Worm (Caenorhabditis elegans): ENCODE measurements around the gene Y82E9BL.12.
"Not testable (repeated sequence)": the region's sequence is repeated elsewhere in the genome, so short reads cannot be mapped to it uniquely, and the experiment has no call there.

Y82E9BL.12 gene

DNA sequence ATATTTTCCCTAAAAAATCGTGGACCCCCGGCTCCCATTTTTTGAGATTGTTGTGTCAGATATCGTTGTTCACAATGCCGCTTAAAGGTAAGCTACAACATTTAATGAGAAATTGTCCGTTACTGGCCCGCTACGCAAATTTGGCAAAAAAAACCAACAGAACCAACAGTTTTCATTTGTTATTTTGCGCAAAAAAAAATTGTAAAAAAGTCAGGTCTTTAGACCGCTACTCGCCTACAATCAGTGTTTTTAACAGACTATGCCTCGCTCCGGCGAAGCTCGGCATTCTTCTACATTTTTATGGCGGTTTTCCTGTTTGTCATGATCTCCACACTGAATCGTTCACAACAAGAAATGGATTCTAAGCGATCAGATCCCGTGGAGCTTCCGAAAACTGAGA lies at the start of gene Y82E9BL.12:
TSS of gene Y82E9BL.12 (plus strand) at position 301 of the 400 bp plus-strand sequence.
- TF ChIP-seq nhr-76 (tag; optimal IDR thresholded peaks at IDR 0.05): no peak
- no peak for TF ChIP-seq lsy-2 (tag; optimal IDR thresholded peaks at IDR 0.05)
- no peak for TF ChIP-seq unc-62 (GFP tag; optimal IDR thresholded peaks at IDR 0.05)
- no peak for TF ChIP-seq mls-2 (tag; optimal IDR thresholded peaks at IDR 0.05)
- no peak for TF ChIP-seq flh-1 (GFP tag; optimal IDR thresholded peaks at IDR 0.05)
- no peak for TF ChIP-seq sptf-1 (tag; optimal IDR thresholded peaks at IDR 0.05)

DNA sequence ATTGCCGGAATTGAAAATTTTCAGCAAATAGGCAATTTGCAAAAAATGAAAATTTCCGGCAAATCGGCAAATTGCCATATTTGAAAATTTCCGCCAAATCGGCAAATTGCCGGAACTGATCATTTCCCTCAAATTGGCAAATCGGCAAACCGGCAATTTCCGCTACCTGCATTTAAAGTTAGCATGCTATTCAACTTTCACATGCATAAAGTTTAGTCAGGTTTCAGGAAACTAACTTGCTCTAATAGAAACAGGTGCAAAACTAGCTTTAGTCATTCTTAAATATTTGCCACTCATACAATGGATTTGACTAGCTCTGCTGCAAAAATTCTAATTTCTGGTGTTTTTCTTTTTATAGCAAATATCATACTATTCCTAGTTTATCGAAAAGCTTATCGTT lies 45.3 kb upstream of the Y82E9BL.12 start, which contains the start of gene srz-9:
TSS of gene srz-9 (plus strand) at position 301 of the 400 bp plus-strand sequence.
- TF ChIP-seq M03D4.4 (tag; optimal IDR thresholded peaks at IDR 0.05); unc-62 (GFP tag; optimal IDR thresholded peaks at IDR 0.05); sptf-1 (tag; optimal IDR thresholded peaks at IDR 0.05): not testable (repeated sequence)

DNA sequence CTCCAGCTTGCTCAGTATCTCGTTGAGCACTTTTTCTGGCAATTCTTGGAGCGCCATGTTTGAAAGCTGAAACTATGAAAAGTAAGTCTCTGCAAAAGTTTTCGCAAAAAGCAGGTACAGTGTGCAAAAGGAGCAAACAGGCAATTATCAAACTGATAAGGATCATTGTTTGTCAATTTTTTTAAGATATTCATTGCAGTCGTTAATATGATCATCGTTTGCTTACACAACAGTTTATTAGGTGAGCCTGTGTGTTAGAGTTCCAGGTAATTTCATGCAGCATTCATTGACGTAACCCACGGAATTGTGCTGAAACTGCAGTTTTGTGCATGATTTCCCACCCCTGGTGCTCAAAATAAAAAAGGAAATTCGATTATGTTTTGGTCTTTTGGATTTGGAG lies 42.2 kb upstream of the Y82E9BL.12 start, which contains the start of gene fbxa-151:
TSS of gene fbxa-151 (minus strand) at position 101 of the 400 bp plus-strand sequence.
- not testable (repeated sequence) for TF ChIP-seq unc-62 (GFP tag; optimal IDR thresholded peaks at IDR 0.05); snpc-4 (tag; optimal IDR thresholded peaks at IDR 0.05); unc-39 (tag; optimal IDR thresholded peaks at IDR 0.05)

DNA sequence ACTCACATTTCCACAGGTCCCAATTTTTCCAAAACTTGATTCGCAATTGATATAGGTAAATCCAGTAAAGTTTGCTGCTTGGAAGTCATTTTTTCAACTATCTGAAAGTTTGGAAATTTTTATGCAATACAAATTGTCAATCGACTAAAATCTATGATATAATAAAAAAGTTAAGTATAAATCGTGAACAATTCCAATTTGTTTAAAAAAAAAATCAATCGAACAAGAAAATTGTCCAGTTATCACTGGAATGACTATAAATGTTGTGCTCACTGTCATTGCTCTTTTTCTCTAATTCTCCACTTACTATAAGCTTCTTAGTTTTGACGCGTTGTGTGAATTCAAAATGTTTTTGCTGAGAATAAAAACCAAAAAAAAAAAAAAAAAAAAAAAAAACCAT lies 39.8 kb upstream of the Y82E9BL.12 start, which contains the start of gene fbxa-32:
TSS of gene fbxa-32 (minus strand) at position 101 of the 400 bp plus-strand sequence.
- TF ChIP-seq unc-39 (tag; optimal IDR thresholded peaks at IDR 0.05) (no peak), blmp-1 (tag; optimal IDR thresholded peaks at IDR 0.05) (no peak), snpc-4 (tag; optimal IDR thresholded peaks at IDR 0.05) (no peak), M03D4.4 (tag; optimal IDR thresholded peaks at IDR 0.05) (no peak)

DNA sequence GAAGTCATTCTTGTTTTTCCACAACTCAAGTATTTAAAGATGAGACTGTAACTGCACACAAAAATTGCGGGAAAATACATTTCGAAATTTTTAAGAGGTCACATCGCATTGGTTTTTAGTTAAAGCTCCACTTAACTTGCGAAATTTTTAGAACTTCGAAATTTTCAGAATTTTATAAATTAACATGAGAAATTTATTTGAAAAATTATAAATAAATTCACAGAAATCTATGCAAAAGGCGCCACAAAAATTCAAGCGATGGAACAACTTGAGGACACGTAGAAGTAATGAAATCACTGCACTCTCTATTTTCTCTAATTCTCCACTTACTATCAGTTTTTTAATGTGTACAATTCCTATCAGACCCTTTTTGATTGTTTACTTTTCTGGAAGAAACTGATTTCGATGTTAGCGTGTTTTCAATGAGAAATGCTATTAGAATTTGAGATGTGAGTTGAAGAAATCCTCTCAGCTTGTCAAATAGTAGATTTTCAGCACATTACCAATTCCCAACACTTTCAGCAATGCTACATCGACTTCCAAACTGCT lies 37.5 kb upstream of the Y82E9BL.12 start, which contains the start of gene fbxa-31:
TSS of gene fbxa-31 (minus strand) at position 51 of the 549 bp plus-strand sequence.
- TF ChIP-seq lin-32 (GFP tag; optimal IDR thresholded peaks at IDR 0.05) (no peak), sem-2 (GFP tag; optimal IDR thresholded peaks at IDR 0.05) (no peak), mls-2 (tag; optimal IDR thresholded peaks at IDR 0.05) (no peak)

DNA sequence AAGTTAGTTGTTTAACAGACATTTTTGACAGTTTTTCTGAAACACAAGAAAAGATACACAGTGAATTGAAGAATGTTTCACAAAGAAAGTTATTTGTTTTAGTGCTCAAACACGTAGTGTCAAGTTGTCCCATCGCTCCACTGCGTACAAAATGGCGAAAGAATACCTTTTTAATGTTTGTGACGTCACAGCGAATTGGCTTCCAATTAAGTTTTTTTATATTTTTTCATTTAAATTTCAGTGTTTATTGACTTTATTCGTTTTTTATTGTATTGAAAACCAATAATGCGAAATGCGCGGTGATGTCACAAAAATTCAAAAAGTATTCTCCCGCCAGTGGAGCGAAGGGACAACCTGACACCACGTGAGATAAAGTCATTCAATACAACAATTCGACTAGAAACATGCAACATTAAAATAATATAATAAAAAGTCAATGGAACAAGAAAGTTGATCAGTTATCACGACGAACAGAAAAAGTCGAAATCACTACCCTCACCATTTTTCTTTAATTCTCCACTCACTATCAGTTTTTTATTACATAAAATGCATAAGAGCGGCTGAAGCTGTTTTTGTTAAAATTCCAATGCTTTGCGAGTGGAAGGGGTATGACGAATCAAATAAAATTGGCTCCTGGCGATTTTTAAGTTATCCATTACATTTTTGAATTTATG lies 35.2 kb upstream of the Y82E9BL.12 start, which contains the start of gene fbxa-29:
TSS of gene fbxa-29 (minus strand) at position 51 of the 674 bp plus-strand sequence.
- TF ChIP-seq elt-1 (tag; optimal IDR thresholded peaks at IDR 0.05; ENCODE audit: borderline replicate concordance, insufficient read depth) (no peak), unc-39 (tag; optimal IDR thresholded peaks at IDR 0.05) (no peak), elt-3 (tag; optimal IDR thresholded peaks at IDR 0.05) (no peak), unc-62 (GFP tag; optimal IDR thresholded peaks at IDR 0.05) (no peak), nhr-28 (tag; optimal IDR thresholded peaks at IDR 0.05) (no peak), nhr-237 (tag; optimal IDR thresholded peaks at IDR 0.05) (no peak), lsy-2 (tag; optimal IDR thresholded peaks at IDR 0.05) (no peak), mep-1 (tag; optimal IDR thresholded peaks at IDR 0.05) (no peak), mls-2 (tag; optimal IDR thresholded peaks at IDR 0.05) (no peak)

DNA sequence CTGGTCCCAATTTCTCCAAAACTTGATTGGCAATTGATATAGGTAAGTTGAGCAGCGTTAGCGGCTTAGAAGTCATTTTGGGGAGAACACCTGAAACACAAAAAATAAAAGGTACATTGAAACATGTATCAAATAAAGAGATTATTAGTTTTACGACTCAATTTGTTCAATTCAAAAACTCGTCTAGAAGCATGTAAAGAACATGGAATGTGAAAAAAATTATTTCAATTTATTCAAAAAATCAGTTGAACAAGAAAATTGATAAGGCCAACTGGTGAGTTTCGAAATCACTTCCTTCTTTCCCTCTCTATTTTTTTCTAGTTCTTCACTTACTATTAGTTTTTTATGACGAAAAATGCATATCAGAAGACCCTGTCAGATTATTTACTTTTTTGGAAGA lies 33.5 kb upstream of the Y82E9BL.12 start, which contains the start of gene fbxa-30:
TSS of gene fbxa-30 (minus strand) at position 101 of the 400 bp plus-strand sequence.
- TF ChIP-seq nhr-28 (tag; optimal IDR thresholded peaks at IDR 0.05): no peak
- TF ChIP-seq elt-3 (tag; optimal IDR thresholded peaks at IDR 0.05): no peak
- no peak for TF ChIP-seq nhr-76 (tag; optimal IDR thresholded peaks at IDR 0.05)
- TF ChIP-seq nhr-237 (tag; optimal IDR thresholded peaks at IDR 0.05): no peak
- no peak for TF ChIP-seq ceh-83 (GFP tag; optimal IDR thresholded peaks at IDR 0.05)
- no peak for TF ChIP-seq ham-2 (GFP tag; optimal IDR thresholded peaks at IDR 0.05)
- TF ChIP-seq elt-1 (tag; optimal IDR thresholded peaks at IDR 0.05; ENCODE audit: borderline replicate concordance, insufficient read depth): no peak
- TF ChIP-seq pha-4 (tag; optimal IDR thresholded peaks at IDR 0.05): no peak
- no peak for TF ChIP-seq nhr-2 (tag; optimal IDR thresholded peaks at IDR 0.05)
- no peak for TF ChIP-seq lin-13 (tag; optimal IDR thresholded peaks at IDR 0.05)
- no peak for TF ChIP-seq tbx-8 (GFP tag; optimal IDR thresholded peaks at IDR 0.05)
- no peak for TF ChIP-seq M03D4.4 (tag; optimal IDR thresholded peaks at IDR 0.05)
- no peak for TF ChIP-seq unc-62 (GFP tag; optimal IDR thresholded peaks at IDR 0.05)
- TF ChIP-seq blmp-1 (tag; optimal IDR thresholded peaks at IDR 0.05): no peak

Data from whole organism, mixed stage, embryonic.